Worm (Caenorhabditis elegans) whole organism, L3 larva: ENCODE measurements around the gene C44H9.6.

ENCODE experiments used
- R02D3.7 ChIP-seq: fragments of 150-350 bp; optimal IDR thresholded peaks from 2 replicates; lab custom pipeline; 2014; ENCODE audit warnings: missing biosample characterization, missing genetic modification characterization
- ZK546.5 ChIP-seq: sonication (generic microtip); optimal IDR thresholded peaks from 2 replicates; lab custom pipeline; 2017; ENCODE audit warnings: missing biosample characterization, missing genetic modification characterization
- aly-2 ChIP-seq: fragments of 150-350 bp; optimal IDR thresholded peaks from 2 replicates; lab custom pipeline; 2014; ENCODE audit warnings: missing biosample characterization, missing genetic modification characterization
- ama-1 ChIP-seq: fragments of 150-350 bp; optimal IDR thresholded peaks from 2 replicates; lab custom pipeline; 2018
- ceh-16 ChIP-seq: sonication (generic microtip); optimal IDR thresholded peaks from 2 replicates; lab custom pipeline; 2017; ENCODE audit warnings: missing biosample characterization, missing genetic modification characterization
- ceh-28 ChIP-seq: fragments of 150-350 bp; optimal IDR thresholded peaks from 2 replicates; lab custom pipeline; 2014; ENCODE audit warnings: missing biosample characterization, missing genetic modification reagents, missing genetic modification characterization
- ceh-82 ChIP-seq: fragments of 150-350 bp; optimal IDR thresholded peaks from 2 replicates; lab custom pipeline; 2014; ENCODE audit warnings: missing biosample characterization, missing genetic modification characterization
- daf-12 ChIP-seq: fragments of 150-350 bp; optimal IDR thresholded peaks from 2 replicates; lab custom pipeline; 2014; ENCODE audit warnings: missing biosample characterization, missing genetic modification reagents, missing genetic modification characterization
- elt-2 ChIP-seq: sonication (generic microtip); optimal IDR thresholded peaks from 2 replicates; lab custom pipeline; 2016; ENCODE audit warnings: missing genetic modification reagents, mild to moderate bottlenecking, missing genetic modification characterization, missing compliant biosample characterization
- elt-3 ChIP-seq, 3 experiments: fragments of 150-350 bp in 1 of 3; sonication (generic microtip) in 2 of 3; optimal IDR thresholded peaks; 2 replicates in 2 of 3; 4 replicates in 1 of 3; lab custom pipeline; 2014 to 2017; ENCODE audit warnings: missing biosample characterization in 3 of 3, missing genetic modification characterization in 3 of 3
- eor-1 ChIP-seq, 2 experiments: fragments of 150-350 bp; optimal IDR thresholded peaks; 2 replicates each; lab custom pipeline; 2014 to 2018; ENCODE audit warnings: missing biosample characterization in 2 of 2, missing genetic modification characterization in 2 of 2
- fkh-10 ChIP-seq: sonication (generic microtip); optimal IDR thresholded peaks from 2 replicates; lab custom pipeline; 2017; ENCODE audit warnings: missing biosample characterization, missing genetic modification reagents, missing genetic modification characterization
- fkh-2 ChIP-seq: fragments of 150-350 bp; optimal IDR thresholded peaks from 2 replicates; lab custom pipeline; 2014; ENCODE audit warnings: missing biosample characterization, missing genetic modification reagents, missing genetic modification characterization
- hmg-11 ChIP-seq: sonication (generic microtip); optimal IDR thresholded peaks from 2 replicates; lab custom pipeline; 2016; ENCODE audit warnings: missing genetic modification characterization, missing compliant biosample characterization
- jun-1 ChIP-seq: fragments of 150-350 bp; optimal IDR thresholded peaks from 2 replicates; lab custom pipeline; 2014; ENCODE audit warnings: missing biosample characterization, missing genetic modification reagents, missing genetic modification characterization
- lin-15B ChIP-seq: fragments of 150-350 bp; optimal IDR thresholded peaks from 2 replicates; lab custom pipeline; 2014; ENCODE audit warnings: missing biosample characterization, missing genetic modification characterization
- lin-39 ChIP-seq: fragments of 150-350 bp; optimal IDR thresholded peaks from 2 replicates; lab custom pipeline; 2018; ENCODE audit warnings: missing biosample characterization, missing genetic modification reagents, missing genetic modification characterization
- lsy-12 ChIP-seq: sonication (generic microtip); optimal IDR thresholded peaks from 2 replicates; lab custom pipeline; 2016; ENCODE audit warnings: mild to moderate bottlenecking, missing genetic modification characterization, missing compliant biosample characterization
- mml-1 ChIP-seq: fragments of 150-350 bp; sonication (generic microtip); optimal IDR thresholded peaks from 3 replicates; lab custom pipeline; 2014; ENCODE audit warnings: missing biosample characterization, missing genetic modification characterization
- nfya-1 ChIP-seq: sonication (generic microtip); optimal IDR thresholded peaks from 2 replicates; lab custom pipeline; 2017; ENCODE audit warnings: missing genetic modification characterization, mild to moderate bottlenecking, missing compliant biosample characterization, antibody characterized with exemption, moderate library complexity; ENCODE audit not compliant: insufficient read depth
- nhr-23 ChIP-seq: fragments of 150-350 bp; optimal IDR thresholded peaks from 2 replicates; lab custom pipeline; 2014; ENCODE audit warnings: missing biosample characterization, missing genetic modification reagents, missing genetic modification characterization
- nhr-237 ChIP-seq: fragments of 150-350 bp; optimal IDR thresholded peaks from 2 replicates; lab custom pipeline; 2014; ENCODE audit warnings: missing biosample characterization, missing genetic modification characterization
- nhr-25 ChIP-seq: sonication (generic microtip); optimal IDR thresholded peaks from 2 replicates; lab custom pipeline; 2017; ENCODE audit warnings: missing biosample characterization, missing genetic modification characterization
- nhr-28 ChIP-seq: fragments of 150-350 bp; optimal IDR thresholded peaks from 2 replicates; lab custom pipeline; 2014; ENCODE audit warnings: missing biosample characterization, missing genetic modification characterization
- nhr-43 ChIP-seq: sonication (generic microtip); optimal IDR thresholded peaks from 2 replicates; lab custom pipeline; 2016; ENCODE audit warnings: mild to moderate bottlenecking, missing genetic modification characterization, missing compliant biosample characterization; ENCODE audit not compliant: poor library complexity, severe bottlenecking
- nhr-77 ChIP-seq: fragments of 150-350 bp; optimal IDR thresholded peaks from 2 replicates; lab custom pipeline; 2014; ENCODE audit warnings: missing biosample characterization, missing genetic modification characterization
- pha-4 ChIP-seq: fragments of 150-350 bp; optimal IDR thresholded peaks from 2 replicates; lab custom pipeline; 2014; ENCODE audit warnings: missing biosample characterization, missing genetic modification reagents, missing genetic modification characterization
- pqm-1 ChIP-seq: fragments of 150-350 bp; optimal IDR thresholded peaks from 2 replicates; lab custom pipeline; 2017; ENCODE audit warnings: missing biosample characterization, missing genetic modification characterization, inconsistent platforms
- skn-1 ChIP-seq: fragments of 150-350 bp; optimal IDR thresholded peaks from 2 replicates; lab custom pipeline; 2014; ENCODE audit warnings: missing biosample characterization, missing genetic modification characterization
- snpc-4 ChIP-seq: fragments of 150-350 bp; optimal IDR thresholded peaks from 2 replicates; lab custom pipeline; 2014; ENCODE audit warnings: missing biosample characterization, missing genetic modification characterization
- unc-39 ChIP-seq: sonication (generic microtip); optimal IDR thresholded peaks from 4 replicates; lab custom pipeline; 2017; ENCODE audit warnings: missing biosample characterization, missing genetic modification characterization
- unc-62 ChIP-seq: fragments of 150-350 bp; sonication (generic microtip); optimal IDR thresholded peaks from 4 replicates; lab custom pipeline; 2014; ENCODE audit warnings: missing biosample characterization, missing genetic modification reagents, missing genetic modification characterization

The C44H9.6 gene

ce11 chrV:12800171-12800570 is 45.0 kb downstream of the C44H9.6 start, which contains the start of gene ugt-3:
Gene ugt-3, minus strand, starts transcription at chrV:12800271.
- TF ChIP-seq unc-62 (GFP tag; lab: Kevin White, UChicago) (no peak), ama-1 (lab: Kevin White, UChicago) (no peak)

ce11 chrV:12797992-12798391 is 47.2 kb downstream of the C44H9.6 start, which contains the start of gene ugt-6:
Gene ugt-6, minus strand, starts transcription at chrV:12798224.
- TF ChIP-seq hmg-11 (tag; lab: Kevin White, UChicago) (no peak), fkh-2 (tag; lab: Kevin White, UChicago) (no peak), pqm-1 (tag; lab: Kevin White, UChicago) (peak; percentile 9), ZK546.5 (tag; lab: Kevin White, UChicago) (no peak), nhr-28 (no peak), nhr-23 (tag; lab: Kevin White, UChicago) (no peak), elt-2 (peak; percentile 22), eor-1 (tag; optimal IDR thresholded peaks at IDR 0.05; lab: Kevin White, UChicago) (no peak), aly-2 (tag; lab: Kevin White, UChicago) (no peak), unc-62 (GFP tag; lab: Kevin White, UChicago) (no peak), nfya-1 (tag; lab: Kevin White, UChicago) (no peak)
- TF ChIP-seq, all 47 proteins: peak for 2

ce11 chrV:12796908-12797490 is 48.1 kb downstream of the C44H9.6 start:
- TF ChIP-seq fkh-10 (GFP tag; lab: Kevin White, UChicago) (no peak), elt-2 (peak; percentile 76), lin-39 (tag; lab: Kevin White, UChicago) (no peak), unc-39 (tag; lab: Kevin White, UChicago) (no peak), daf-12 (tag; lab: Kevin White, UChicago) (no peak), elt-3 (tag; optimal IDR thresholded peaks at IDR 0.05; lab: Kevin White, UChicago) (no peak), nhr-237 (tag; lab: Kevin White, UChicago) (no peak)

ce11 chrV:12795927-12796326 is 49.2 kb downstream of the C44H9.6 start:
- TF ChIP-seq pqm-1 (tag; lab: Kevin White, UChicago): peak; percentile 75
- TF ChIP-seq unc-39 (tag; lab: Kevin White, UChicago): no peak
- TF ChIP-seq elt-2: peak; percentile 35

- peak; percentile 20 for TF ChIP-seq pha-4
- no peak for TF ChIP-seq mml-1 (tag; lab: Kevin White, UChicago)
- TF ChIP-seq nhr-23 (tag; lab: Kevin White, UChicago): no peak
- TF ChIP-seq ZK546.5 (tag; lab: Kevin White, UChicago): no peak
- TF ChIP-seq elt-2: peak; percentile 72
- TF ChIP-seq pqm-1 (tag; lab: Kevin White, UChicago): peak; percentile 85
- TF ChIP-seq nhr-237 (tag; lab: Kevin White, UChicago): no peak
- TF ChIP-seq jun-1: peak; percentile 19
- TF ChIP-seq nhr-43 (tag; lab: Kevin White, UChicago): no peak
- TF ChIP-seq nhr-77 (tag; lab: Kevin White, UChicago): no peak
- TF ChIP-seq daf-12 (tag; lab: Kevin White, UChicago): no peak
- TF ChIP-seq snpc-4: no peak
- TF ChIP-seq lin-39 (tag; lab: Kevin White, UChicago): no peak
- no peak for TF ChIP-seq lin-15B (tag; lab: Kevin White, UChicago)
- no peak for TF ChIP-seq R02D3.7 (tag; lab: Kevin White, UChicago)
- no peak for TF ChIP-seq ceh-82
- TF ChIP-seq ama-1 (lab: Kevin White, UChicago): no peak
- TF ChIP-seq nhr-25 (tag; lab: Kevin White, UChicago): no peak
- TF ChIP-seq ceh-16 (tag; lab: Kevin White, UChicago): no peak
- no peak for TF ChIP-seq ceh-28 (tag; lab: Kevin White, UChicago)
- no peak for TF ChIP-seq skn-1 (tag; lab: Kevin White, UChicago)
- no peak for TF ChIP-seq nfya-1 (tag; lab: Kevin White, UChicago)
- no peak for TF ChIP-seq lsy-12
- no peak for TF ChIP-seq fkh-2 (tag; lab: Kevin White, UChicago)
These were observed 50.0 kb downstream of the C44H9.6 start, which contains the start of gene ugt-4 for ce11 chrV:12795196-12795595. Gene ugt-4, minus strand, starts transcription at chrV:12795336.
